Fruit fly (Drosophila melanogaster): Measurements from ENCODE around the gene Usp8.

Gene Usp8

DNA sequence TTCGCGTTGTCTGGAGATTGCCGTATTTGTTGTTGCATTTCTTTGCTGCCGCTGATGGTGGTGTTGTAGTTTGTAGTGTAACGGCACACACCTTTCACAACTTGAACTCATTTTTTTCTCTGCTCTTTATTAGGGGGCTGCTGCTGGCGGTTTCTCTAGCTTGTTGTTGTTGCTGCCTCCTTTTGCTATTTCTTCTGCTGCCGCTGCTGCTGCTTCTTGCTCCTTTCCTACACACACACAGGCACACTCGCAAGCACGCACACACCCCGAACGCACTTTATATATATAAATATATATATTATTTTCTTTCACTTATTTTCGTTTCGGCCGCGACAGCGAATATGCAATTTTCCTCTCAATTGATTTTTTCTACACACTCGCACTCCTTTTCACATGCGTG lies 36.9 kb upstream of the Usp8 start:
- TF ChIP-seq brk (GFP tag; optimal IDR thresholded peaks at IDR 0.05), result no peak
- no peak for TF ChIP-seq CrebA (GFP tag; optimal IDR thresholded peaks at IDR 0.05; ENCODE audit: borderline replicate concordance)
- no peak for TF ChIP-seq tai (GFP tag; optimal IDR thresholded peaks at IDR 0.05)
- no peak for TF ChIP-seq Abd-B (GFP tag; optimal IDR thresholded peaks at IDR 0.05)
- no peak for TF ChIP-seq pan (optimal IDR thresholded peaks at IDR 0.05)
- no peak for TF ChIP-seq Hr83 (GFP tag; optimal IDR thresholded peaks at IDR 0.05; ENCODE audit: poor library complexity, severe bottlenecking)
- TF ChIP-seq OdsH (GFP tag; optimal IDR thresholded peaks at IDR 0.05), result no peak

DNA sequence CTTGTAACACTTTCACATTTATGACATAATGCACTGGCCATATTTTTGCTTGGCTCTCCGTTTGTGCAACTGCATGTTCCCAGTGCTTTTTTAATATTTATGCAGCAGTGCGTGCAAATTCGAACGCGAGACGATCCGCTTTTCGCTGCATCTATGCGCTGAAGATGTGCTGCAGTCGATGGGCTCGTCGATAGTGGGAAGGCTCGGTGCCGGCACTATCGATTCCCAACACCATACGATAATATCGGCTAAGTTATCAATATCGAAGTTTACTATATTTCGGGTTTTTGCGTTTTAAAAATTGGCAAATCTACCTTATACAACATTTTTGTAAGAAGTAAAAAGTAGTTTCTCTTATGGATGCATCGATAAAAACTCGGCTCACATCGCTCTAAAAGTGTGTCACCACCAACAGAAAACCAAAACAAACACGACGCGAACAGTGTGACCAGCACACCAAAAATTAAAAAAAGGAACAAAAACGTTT lies 36.4 kb upstream of the Usp8 start, which contains the start of gene RhoGAP93B:
Gene RhoGAP93B, minus strand, starts transcription at position 197 of the 487 bp plus-strand sequence.
- TF ChIP-seq woc (GFP tag; optimal IDR thresholded peaks at IDR 0.05), result peak; percentile 87
- TF ChIP-seq Myc (optimal IDR thresholded peaks at IDR 0.05), result peak; percentile 19
- TF ChIP-seq Hr78 (GFP tag; optimal IDR thresholded peaks at IDR 0.05), result no peak
- peak; percentile 93 for TF ChIP-seq dsf (GFP tag; optimal IDR thresholded peaks at IDR 0.05; ENCODE audit: borderline replicate concordance)
- peak; percentile 35 for TF ChIP-seq sv (GFP tag; optimal IDR thresholded peaks at IDR 0.05)
- TF ChIP-seq h (GFP tag; optimal IDR thresholded peaks at IDR 0.05), result peak; percentile 82
- no peak for TF ChIP-seq Rel (GFP tag; optimal IDR thresholded peaks at IDR 0.05)
- peak; percentile 68 for TF ChIP-seq Rel (tag; optimal IDR thresholded peaks at IDR 0.05)
- TF ChIP-seq OdsH (GFP tag; optimal IDR thresholded peaks at IDR 0.05), result peak; percentile 65
- TF ChIP-seq CG32264 (GFP tag; optimal IDR thresholded peaks at IDR 0.05), result peak; percentile 65
- TF ChIP-seq psq (GFP tag; optimal IDR thresholded peaks at IDR 0.05), result peak; percentile 82
- peak; percentile 40 for TF ChIP-seq Mio (GFP tag; optimal IDR thresholded peaks at IDR 0.05)
- TF ChIP-seq foxo (GFP tag; optimal IDR thresholded peaks at IDR 0.05), result peak; percentile 36 to 83
- TF ChIP-seq HLH106 (tag; optimal IDR thresholded peaks at IDR 0.05), result peak; percentile 84
- no peak for TF ChIP-seq brk (GFP tag; optimal IDR thresholded peaks at IDR 0.05)
- TF ChIP-seq Sp1 (GFP tag; optimal IDR thresholded peaks at IDR 0.05), result peak; percentile 80
- TF ChIP-seq br (GFP tag; optimal IDR thresholded peaks at IDR 0.05), result peak; percentile 83
- peak; percentile 83 for TF ChIP-seq rgr (GFP tag; optimal IDR thresholded peaks at IDR 0.05)
- TF ChIP-seq Jra (GFP tag; optimal IDR thresholded peaks at IDR 0.05), result peak; percentile 97
- TF ChIP-seq Vsx2 (GFP tag; optimal IDR thresholded peaks at IDR 0.05; ENCODE audit: partially characterized antibody), result no peak
- TF ChIP-seq Hnf4 (GFP tag; optimal IDR thresholded peaks at IDR 0.05), result no peak
- peak; percentile 53 for TF ChIP-seq Hr83 (GFP tag; optimal IDR thresholded peaks at IDR 0.05; ENCODE audit: poor library complexity, severe bottlenecking)
- peak; percentile 84 for TF ChIP-seq CG9705 (GFP tag; optimal IDR thresholded peaks at IDR 0.05)
- no peak for TF ChIP-seq Abd-B (GFP tag; optimal IDR thresholded peaks at IDR 0.05)
- TF ChIP-seq Dfd (GFP tag; optimal IDR thresholded peaks at IDR 0.05), result no peak
- TF ChIP-seq usp (GFP tag; optimal IDR thresholded peaks at IDR 0.05), result no peak
- TF ChIP-seq GATAd (GFP tag; optimal IDR thresholded peaks at IDR 0.05), result no peak
- TF ChIP-seq dmrt93B (GFP tag; optimal IDR thresholded peaks at IDR 0.05), result no peak
- TF ChIP-seq ey (GFP tag; optimal IDR thresholded peaks at IDR 0.05), result peak; percentile 75
- no peak for TF ChIP-seq N (GFP tag; optimal IDR thresholded peaks at IDR 0.05)
- no peak for TF ChIP-seq pan (optimal IDR thresholded peaks at IDR 0.05)
- peak; percentile 29 for TF ChIP-seq jim (GFP tag; optimal IDR thresholded peaks at IDR 0.05)
- TF ChIP-seq fru (GFP tag; optimal IDR thresholded peaks at IDR 0.05), result peak; percentile 91

DNA sequence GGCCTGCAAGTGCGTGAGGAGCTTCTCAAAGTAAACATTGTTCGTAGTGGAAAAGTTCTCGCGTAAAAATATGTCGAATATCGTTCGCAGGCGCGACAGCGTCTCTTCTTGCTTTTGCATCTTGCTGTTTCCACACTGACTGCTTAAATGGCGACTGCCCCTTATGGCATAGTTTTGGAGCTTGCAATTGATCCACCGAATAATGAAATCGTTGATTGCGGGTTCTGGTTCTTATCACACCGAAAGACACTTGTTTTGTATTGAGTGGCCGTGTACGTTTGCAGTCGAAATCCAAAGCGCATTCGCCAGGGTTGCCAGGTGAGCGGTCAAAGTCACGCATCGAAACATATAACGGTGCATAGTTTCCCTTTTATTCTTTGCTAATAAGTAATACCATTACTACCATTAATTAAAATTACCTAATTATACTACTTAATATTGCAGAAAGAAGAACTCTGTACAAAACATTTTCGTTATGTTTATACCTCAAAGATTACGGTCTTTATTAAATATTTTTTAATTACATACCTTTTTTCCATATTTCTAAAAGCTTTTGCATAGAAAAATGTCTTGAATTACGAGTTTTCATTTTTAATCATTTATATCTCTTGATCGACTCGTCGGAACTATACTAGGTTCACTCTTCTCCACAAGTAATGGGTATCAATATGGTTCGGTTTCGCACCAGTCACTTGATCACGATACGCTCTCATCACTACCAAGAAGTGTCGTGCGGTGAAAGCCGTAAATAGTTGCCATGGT lies 32.4 kb upstream of the Usp8 start, which contains the start of the genes CG7044 and Tbc1d22:
Gene CG7044, minus strand, starts transcription at position 266 of the 762 bp plus-strand sequence.
Gene Tbc1d22, plus strand, starts transcription at position 747 of the 762 bp plus-strand sequence.
- peak; percentile 54 for TF ChIP-seq rgr (GFP tag; optimal IDR thresholded peaks at IDR 0.05)
- peak in 1 of 2 experiments; percentile 62 for TF ChIP-seq foxo (GFP tag; optimal IDR thresholded peaks at IDR 0.05)
- peak; percentile 52 for TF ChIP-seq ey (GFP tag; optimal IDR thresholded peaks at IDR 0.05)
- TF ChIP-seq psq (GFP tag; optimal IDR thresholded peaks at IDR 0.05), result peak; percentile 46
- peak; percentile 65 for TF ChIP-seq HLH106 (tag; optimal IDR thresholded peaks at IDR 0.05)
- no peak for TF ChIP-seq GATAd (GFP tag; optimal IDR thresholded peaks at IDR 0.05)
- TF ChIP-seq OdsH (GFP tag; optimal IDR thresholded peaks at IDR 0.05), result peak; percentile 47
- no peak for TF ChIP-seq fru (GFP tag; optimal IDR thresholded peaks at IDR 0.05)
- peak; percentile 21 for TF ChIP-seq sv (GFP tag; optimal IDR thresholded peaks at IDR 0.05)
- TF ChIP-seq Jra (GFP tag; optimal IDR thresholded peaks at IDR 0.05), result no peak
- peak; percentile 54 for TF ChIP-seq Sp1 (GFP tag; optimal IDR thresholded peaks at IDR 0.05)
- TF ChIP-seq dsf (GFP tag; optimal IDR thresholded peaks at IDR 0.05; ENCODE audit: borderline replicate concordance), result peak; percentile 11
- peak; percentile 33 for TF ChIP-seq CG9705 (GFP tag; optimal IDR thresholded peaks at IDR 0.05)
- peak; percentile 82 for TF ChIP-seq woc (GFP tag; optimal IDR thresholded peaks at IDR 0.05)
